Worm (Caenorhabditis elegans): ENCODE results near the gene T04C12.33.

The T04C12.33 gene

ce11 chrV:11071453-11071852, 19.4 kb downstream of the T04C12.33 start:
- no peak for TF ChIP-seq lsy-2 (tag; optimal IDR thresholded peaks at IDR 0.05)
- TF ChIP-seq ztf-11 (tag; optimal IDR thresholded peaks at IDR 0.05), result no peak
- no peak for TF ChIP-seq lin-32 (GFP tag; optimal IDR thresholded peaks at IDR 0.05)
- no peak for TF ChIP-seq bed-3 (GFP tag; optimal IDR thresholded peaks at IDR 0.05)
- no peak for TF ChIP-seq mab-5 (tag; optimal IDR thresholded peaks at IDR 0.05)
- no peak for TF ChIP-seq mep-1 (tag; optimal IDR thresholded peaks at IDR 0.05)
- TF ChIP-seq blmp-1 (tag; optimal IDR thresholded peaks at IDR 0.05), result no peak
- no peak for TF ChIP-seq ceh-39 (tag; optimal IDR thresholded peaks at IDR 0.05)
- TF ChIP-seq nhr-76 (tag; optimal IDR thresholded peaks at IDR 0.05), result no peak
- no peak for TF ChIP-seq cnd-1 (tag; optimal IDR thresholded peaks at IDR 0.05)
- no peak for TF ChIP-seq mls-2 (tag; optimal IDR thresholded peaks at IDR 0.05)
- no peak for TF ChIP-seq hlh-1 (tag; optimal IDR thresholded peaks at IDR 0.05)
- no peak for TF ChIP-seq M03D4.4 (tag; optimal IDR thresholded peaks at IDR 0.05)

ce11 chrV:11073354-11073753, 21.3 kb downstream of the T04C12.33 start:
- TF ChIP-seq lin-13 (tag; optimal IDR thresholded peaks at IDR 0.05), result no peak
- TF ChIP-seq unc-120 (tag; optimal IDR thresholded peaks at IDR 0.05; ENCODE audit: poor library complexity, severe bottlenecking), result peak; percentile 36

- TF ChIP-seq lin-13 (tag; optimal IDR thresholded peaks at IDR 0.05), result no peak
- no peak for TF ChIP-seq snpc-4 (tag; optimal IDR thresholded peaks at IDR 0.05)
- no peak for TF ChIP-seq nhr-76 (tag; optimal IDR thresholded peaks at IDR 0.05)
- no peak for TF ChIP-seq ceh-39 (tag; optimal IDR thresholded peaks at IDR 0.05)
- no peak for TF ChIP-seq lin-32 (GFP tag; optimal IDR thresholded peaks at IDR 0.05)
- TF ChIP-seq lsy-2 (tag; optimal IDR thresholded peaks at IDR 0.05), result no peak
- no peak for TF ChIP-seq nhr-2 (tag; optimal IDR thresholded peaks at IDR 0.05)
- peak; percentile 84 for TF ChIP-seq hlh-1 (tag; optimal IDR thresholded peaks at IDR 0.05)
- TF ChIP-seq tbx-8 (GFP tag; optimal IDR thresholded peaks at IDR 0.05), result no peak
- TF ChIP-seq sptf-1 (tag; optimal IDR thresholded peaks at IDR 0.05), result no peak
- TF ChIP-seq ztf-11 (tag; optimal IDR thresholded peaks at IDR 0.05), result no peak
- peak; percentile 6 for TF ChIP-seq unc-62 (GFP tag; optimal IDR thresholded peaks at IDR 0.05)
- TF ChIP-seq ham-2 (GFP tag; optimal IDR thresholded peaks at IDR 0.05), result no peak
- peak; percentile 93 for TF ChIP-seq unc-120 (tag; optimal IDR thresholded peaks at IDR 0.05; ENCODE audit: poor library complexity, severe bottlenecking)
- TF ChIP-seq mab-5 (tag; optimal IDR thresholded peaks at IDR 0.05), result no peak
- TF ChIP-seq mls-2 (tag; optimal IDR thresholded peaks at IDR 0.05), result no peak
- no peak for TF ChIP-seq elt-1 (tag; optimal IDR thresholded peaks at IDR 0.05; ENCODE audit: borderline replicate concordance, insufficient read depth)
- no peak for TF ChIP-seq mep-1 (tag; optimal IDR thresholded peaks at IDR 0.05)
- no peak for TF ChIP-seq M03D4.4 (tag; optimal IDR thresholded peaks at IDR 0.05)
- no peak for TF ChIP-seq elt-3 (tag; optimal IDR thresholded peaks at IDR 0.05)
- no peak for TF ChIP-seq sem-2 (GFP tag; optimal IDR thresholded peaks at IDR 0.05)
- TF ChIP-seq pha-4 (tag; optimal IDR thresholded peaks at IDR 0.05), result peak; percentile 3
- no peak for TF ChIP-seq zip-8 (tag; optimal IDR thresholded peaks at IDR 0.05)
- TF ChIP-seq ceh-83 (GFP tag; optimal IDR thresholded peaks at IDR 0.05), result no peak
- no peak for TF ChIP-seq nhr-28 (tag; optimal IDR thresholded peaks at IDR 0.05)
- TF ChIP-seq bed-3 (GFP tag; optimal IDR thresholded peaks at IDR 0.05), result no peak
- TF ChIP-seq unc-39 (tag; optimal IDR thresholded peaks at IDR 0.05), result no peak
- no peak for TF ChIP-seq blmp-1 (tag; optimal IDR thresholded peaks at IDR 0.05)
- no peak for TF ChIP-seq cnd-1 (tag; optimal IDR thresholded peaks at IDR 0.05)
- no peak for TF ChIP-seq flh-1 (GFP tag; optimal IDR thresholded peaks at IDR 0.05)
- no peak for TF ChIP-seq nhr-237 (tag; optimal IDR thresholded peaks at IDR 0.05)
Measured at ce11 chrV:11074448-11074847, 22.4 kb downstream of the T04C12.33 start, which contains the start of gene act-3. Gene act-3, minus strand, starts transcription at chrV:11074498.

ce11 chrV:11075209-11076027, 23.4 kb downstream of the T04C12.33 start:
- TF ChIP-seq unc-62 (GFP tag; optimal IDR thresholded peaks at IDR 0.05) (no peak), lsy-2 (tag; optimal IDR thresholded peaks at IDR 0.05) (no peak), unc-39 (tag; optimal IDR thresholded peaks at IDR 0.05) (no peak), unc-120 (tag; optimal IDR thresholded peaks at IDR 0.05; ENCODE audit: poor library complexity, severe bottlenecking) (peak; percentile 8), drap-1 (GFP tag; optimal IDR thresholded peaks at IDR 0.05) (peak; percentile 3)

Measured in whole organism, mixed stage, embryonic.